Fruit fly (Drosophila melanogaster) whole organism, embryonic: ENCODE measurements around the gene Mf.

Experiments used
- CG15269 ChIP-seq: fragments of 200-800 bp; sonication (Bioruptor generic); optimal IDR thresholded peaks from 2 replicates; lab custom pipeline; 2018; ENCODE audit warnings: missing biosample characterization, mild to moderate bottlenecking, missing genetic modification characterization, moderate library complexity
- CG1603 ChIP-seq: fragments of 200-800 bp; sonication (Bioruptor generic); optimal IDR thresholded peaks from 2 replicates; lab custom pipeline; 2019; ENCODE audit warnings: missing biosample characterization, mild to moderate bottlenecking, missing genetic modification characterization, moderate library complexity
- CG16813 ChIP-seq: fragments of 200-800 bp; sonication (Bioruptor generic); IDR thresholded peaks from 3 replicates; pipeline ENCODE4 v1.3.6; 2022; ENCODE audit warnings: missing biosample characterization, missing genetic modification characterization; ENCODE audit not compliant: partially characterized antibody
- CG17802 ChIP-seq: fragments of 200-800 bp; sonication (Bioruptor generic); optimal IDR thresholded peaks from 2 replicates; lab custom pipeline; 2018; ENCODE audit warnings: missing biosample characterization, mild to moderate bottlenecking, missing genetic modification characterization, moderate library complexity
- CG31365 ChIP-seq: fragments of 200-800 bp; sonication (Bioruptor generic); optimal IDR thresholded peaks from 2 replicates; lab custom pipeline; 2018; ENCODE audit warnings: missing biosample characterization, mild to moderate bottlenecking, missing genetic modification characterization
- CG31441 ChIP-seq: fragments of 200-800 bp; sonication (Bioruptor generic); IDR thresholded peaks from 2 replicates; pipeline ENCODE4 v1.3.6; 2022; ENCODE audit warnings: missing biosample characterization, missing genetic modification characterization
- CG6175 ChIP-seq: fragments of 200-800 bp; sonication (Bioruptor generic); IDR thresholded peaks from 3 replicates; pipeline ENCODE4 v1.3.6; 2022; ENCODE audit warnings: missing biosample characterization, missing genetic modification characterization
- CG7928 ChIP-seq: fragments of 200-800 bp; sonication (Bioruptor generic); optimal IDR thresholded peaks from 2 replicates; lab custom pipeline; 2017; ENCODE audit warnings: missing biosample characterization, mild to moderate bottlenecking, missing genetic modification characterization
- CG7987 ChIP-seq: fragments of 200-800 bp; sonication (Bioruptor generic); optimal IDR thresholded peaks from 2 replicates; lab custom pipeline; 2018; ENCODE audit warnings: missing biosample characterization, mild to moderate bottlenecking, missing genetic modification characterization, moderate library complexity
- CG8089 ChIP-seq: fragments of 200-800 bp; sonication (Bioruptor generic); optimal IDR thresholded peaks from 3 replicates; lab custom pipeline; 2016; ENCODE audit warnings: missing biosample characterization, missing genetic modification characterization
- Deaf1 ChIP-seq: fragments of 200-800 bp; optimal IDR thresholded peaks from 3 replicates; lab custom pipeline; 2019; ENCODE audit warnings: missing biosample characterization, mild to moderate bottlenecking, missing genetic modification characterization, moderate library complexity
- Dek ChIP-seq: fragments of 200-800 bp; sonication (Bioruptor generic); optimal IDR thresholded peaks from 3 replicates; lab custom pipeline; 2019; ENCODE audit warnings: missing biosample characterization, mild to moderate bottlenecking, missing genetic modification characterization, moderate library complexity
- Dp ChIP-seq: fragments of 200-800 bp; sonication (Bioruptor generic); optimal IDR thresholded peaks from 2 replicates; lab custom pipeline; 2018; ENCODE audit warnings: missing biosample characterization, mild to moderate bottlenecking, missing genetic modification characterization, moderate library complexity
- HHEX ChIP-seq: fragments of 200-800 bp; sonication (Bioruptor generic); optimal IDR thresholded peaks from 3 replicates; lab custom pipeline; 2017; ENCODE audit warnings: missing biosample characterization, mild to moderate bottlenecking, missing genetic modification characterization, missing genetic modification reagents
- HLH3B ChIP-seq: fragments of 200-800 bp; sonication (Bioruptor generic); IDR thresholded peaks from 2 replicates; pipeline ENCODE4 v1.3.6; 2022; ENCODE audit warnings: missing biosample characterization, missing genetic modification characterization
- HLHmδ ChIP-seq: fragments of 200-800 bp; sonication (Bioruptor generic); optimal IDR thresholded peaks from 2 replicates; lab custom pipeline; 2018; ENCODE audit warnings: missing biosample characterization, mild to moderate bottlenecking, missing genetic modification characterization, moderate library complexity
- Hr78 ChIP-seq, 2 experiments: fragments of 200-800 bp in 1 of 2; fragments of >200 bp in 1 of 2; sonication (Bioruptor generic) in 1 of 2; optimal IDR thresholded peaks; 2 replicates each; lab custom pipeline; 2017 to 2019; ENCODE audit warnings: missing biosample characterization in 2 of 2, missing genetic modification characterization in 2 of 2, mild to moderate bottlenecking in 1 of 2, moderate library complexity in 1 of 2
- Meics ChIP-seq: fragments of 200-800 bp; sonication (Bioruptor generic); optimal IDR thresholded peaks from 2 replicates; lab custom pipeline; 2017; ENCODE audit warnings: missing biosample characterization, mild to moderate bottlenecking, missing genetic modification characterization
- Mrtf ChIP-seq: fragments of 200-800 bp; sonication (Bioruptor generic); IDR thresholded peaks from 3 replicates; pipeline ENCODE4 v1.3.6; 2022; ENCODE audit warnings: missing biosample characterization, missing genetic modification characterization
- NfI ChIP-seq: fragments of 200-800 bp; sonication (Bioruptor generic); optimal IDR thresholded peaks from 3 replicates; lab custom pipeline; 2018; ENCODE audit warnings: missing biosample characterization, mild to moderate bottlenecking, missing genetic modification characterization, moderate library complexity
- Opbp ChIP-seq: fragments of 200-800 bp; sonication (Bioruptor generic); IDR thresholded peaks from 3 replicates; pipeline ENCODE4 v1.3.6; 2022; ENCODE audit warnings: missing biosample characterization, missing genetic modification characterization; ENCODE audit not compliant: partially characterized antibody
- Pdp1 ChIP-seq, 2 experiments: fragments of 200-800 bp; sonication (Bioruptor generic); optimal IDR thresholded peaks; 3 replicates each; lab custom pipeline; 2016; ENCODE audit warnings: missing biosample characterization in 2 of 2, missing genetic modification characterization in 2 of 2, mild to moderate bottlenecking in 1 of 2, moderate library complexity in 1 of 2
- Ravus ChIP-seq: fragments of 200-800 bp; sonication (Bioruptor generic); IDR thresholded peaks from 2 replicates; pipeline ENCODE4 v1.3.6; 2022; ENCODE audit warnings: missing biosample characterization, missing genetic modification characterization
- Sry-β ChIP-seq: fragments of 200-800 bp; sonication (Bioruptor generic); optimal IDR thresholded peaks from 2 replicates; lab custom pipeline; 2018; ENCODE audit warnings: missing biosample characterization, mild to moderate bottlenecking, missing genetic modification characterization, moderate library complexity
- Tbp ChIP-seq: fragments of >200 bp; optimal IDR thresholded peaks from 2 replicates; lab custom pipeline; 2018; ENCODE audit warnings: missing biosample characterization, missing genetic modification characterization
- Vsx1 ChIP-seq: fragments of 200-800 bp; sonication (Bioruptor generic); optimal IDR thresholded peaks from 2 replicates; lab custom pipeline; 2017; ENCODE audit warnings: missing biosample characterization, mild to moderate bottlenecking, missing genetic modification characterization, missing genetic modification reagents
- ara ChIP-seq: fragments of 200-800 bp; sonication (Bioruptor generic); IDR thresholded peaks from 2 replicates; pipeline ENCODE4 v1.3.6; 2022; ENCODE audit warnings: missing biosample characterization, missing genetic modification characterization
- chm ChIP-seq: fragments of 200-800 bp; sonication (Bioruptor generic); IDR thresholded peaks from 2 replicates; pipeline ENCODE4 v1.3.6; 2022; ENCODE audit warnings: missing biosample characterization, missing genetic modification characterization
- crc ChIP-seq: fragments of 200-800 bp; sonication (Bioruptor generic); optimal IDR thresholded peaks from 2 replicates; lab custom pipeline; 2016; ENCODE audit warnings: missing biosample characterization, missing genetic modification characterization
- crol ChIP-seq: fragments of 200-800 bp; sonication (Bioruptor generic); IDR thresholded peaks from 2 replicates; pipeline ENCODE4 v1.3.6; 2022; ENCODE audit warnings: missing biosample characterization, missing genetic modification characterization
- gcm ChIP-seq: fragments of 200-800 bp; sonication (Bioruptor generic); optimal IDR thresholded peaks from 2 replicates; lab custom pipeline; 2019; ENCODE audit warnings: missing biosample characterization, mild to moderate bottlenecking, missing genetic modification characterization, moderate library complexity
- grn ChIP-seq: fragments of 200-800 bp; sonication (Bioruptor generic); optimal IDR thresholded peaks from 3 replicates; lab custom pipeline; 2017; ENCODE audit warnings: missing biosample characterization, missing genetic modification characterization
- her ChIP-seq: fragments of 200-800 bp; sonication (Bioruptor generic); optimal IDR thresholded peaks from 2 replicates; lab custom pipeline; 2016; ENCODE audit warnings: missing biosample characterization, missing genetic modification characterization
- ken ChIP-seq: fragments of 200-800 bp; sonication (Bioruptor generic); IDR thresholded peaks from 3 replicates; pipeline ENCODE4 v1.3.6; 2022; ENCODE audit warnings: missing biosample characterization, missing genetic modification characterization
- kni ChIP-seq: fragments of 200-800 bp; sonication (Bioruptor generic); optimal IDR thresholded peaks from 3 replicates; lab custom pipeline; 2017; ENCODE audit warnings: mild to moderate bottlenecking, missing biosample characterization, missing genetic modification reagents, missing genetic modification characterization
- lilli ChIP-seq: fragments of 200-800 bp; sonication (Bioruptor generic); optimal IDR thresholded peaks from 3 replicates; lab custom pipeline; 2016; ENCODE audit warnings: missing biosample characterization, missing genetic modification characterization
- mam ChIP-seq: fragments of 200-800 bp; sonication (Bioruptor generic); optimal IDR thresholded peaks from 3 replicates; lab custom pipeline; 2016; ENCODE audit warnings: missing biosample characterization, missing genetic modification characterization
- pan ChIP-seq, 4 experiments: fragments of >200 bp in 3 of 4; fragments of 200-800 bp in 1 of 4; sonication (Bioruptor generic) in 1 of 4; optimal IDR thresholded peaks in 3 of 4; IDR thresholded peaks in 1 of 4; 2 replicates each; pipeline versions ENCODE4 v1.3.6 to Lab custom; 2017 to 2022; ENCODE audit warnings: missing biosample characterization in 2 of 4, missing genetic modification characterization in 2 of 4, mixed read lengths in 1 of 4
- pnt ChIP-seq: fragments of 200-800 bp; sonication (Bioruptor generic); optimal IDR thresholded peaks from 3 replicates; lab custom pipeline; 2016; ENCODE audit warnings: missing biosample characterization, missing genetic modification characterization
- prd ChIP-seq, 3 experiments: fragments of >200 bp in 2 of 3; fragments of 200-800 bp in 1 of 3; sonication (Bioruptor generic) in 1 of 3; optimal IDR thresholded peaks in 2 of 3; IDR thresholded peaks in 1 of 3; 2 replicates in 2 of 3; 3 replicates in 1 of 3; pipeline versions ENCODE4 v1.3.6 to Lab custom; 2017 to 2022; ENCODE audit warnings: missing biosample characterization in 1 of 3, missing genetic modification characterization in 1 of 3
- pum ChIP-seq: fragments of 200-800 bp; sonication (Bioruptor generic); optimal IDR thresholded peaks from 2 replicates; lab custom pipeline; 2016; ENCODE audit warnings: missing biosample characterization, missing genetic modification characterization
- sc ChIP-seq, 3 experiments: fragments of >200 bp in 2 of 3; fragments of 200-800 bp in 1 of 3; sonication (Bioruptor generic) in 1 of 3; optimal IDR thresholded peaks; 2 replicates in 2 of 3; 3 replicates in 1 of 3; lab custom pipeline; 2017; ENCODE audit warnings: mild to moderate bottlenecking in 1 of 3, missing biosample characterization in 1 of 3, missing genetic modification characterization in 1 of 3, missing genetic modification reagents in 1 of 3
- sens ChIP-seq: fragments of 200-800 bp; sonication (Bioruptor generic); peaks from one replicate; lab custom pipeline; 2016; ENCODE audit warnings: missing biosample characterization, missing genetic modification characterization
- shn ChIP-seq: fragments of 200-800 bp; sonication (Bioruptor generic); optimal IDR thresholded peaks from 3 replicates; lab custom pipeline; 2016; ENCODE audit warnings: missing biosample characterization, missing genetic modification characterization
- sima ChIP-seq: fragments of 200-800 bp; sonication (Bioruptor generic); optimal IDR thresholded peaks from 2 replicates; lab custom pipeline; 2016; ENCODE audit warnings: missing biosample characterization, missing genetic modification characterization
- toy ChIP-seq: fragments of 200-800 bp; sonication (Bioruptor generic); IDR thresholded peaks from 2 replicates; pipeline ENCODE4 v1.3.6; 2022; ENCODE audit warnings: missing biosample characterization, missing genetic modification characterization
- tup ChIP-seq: fragments of 200-800 bp; sonication (Bioruptor generic); optimal IDR thresholded peaks from 2 replicates; lab custom pipeline; 2016; ENCODE audit warnings: missing biosample characterization, mild to moderate bottlenecking, missing genetic modification characterization, moderate library complexity
- zen ChIP-seq: fragments of 200-800 bp; sonication (Bioruptor generic); optimal IDR thresholded peaks from 3 replicates; lab custom pipeline; 2018; ENCODE audit warnings: missing biosample characterization, mild to moderate bottlenecking, missing genetic modification characterization, moderate library complexity

The Mf gene

dm6 chr3R:15198052-15198793, 16.9 kb upstream of the Mf start (continued):
- no peak for TF ChIP-seq Tbp (GFP tag; lab: Kevin White, UChicago)
- no peak for TF ChIP-seq HHEX (GFP tag; lab: Kevin White, UChicago)
- no peak for TF ChIP-seq toy (GFP tag; lab: Robert Waterston, UW)
- TF ChIP-seq CG31365, result no peak
- TF ChIP-seq Hr78 (GFP tag; optimal IDR thresholded peaks at IDR 0.05; lab: Kevin White, UChicago), result peak in 1 of 2 experiments; percentile 17
- TF ChIP-seq Dek, result no peak
- no peak for TF ChIP-seq pum (GFP tag; lab: Kevin White, UChicago)
- no peak for TF ChIP-seq sc (optimal IDR thresholded peaks at IDR 0.05; lab: Kevin White, UChicago)
- no peak for TF ChIP-seq sc (GFP tag; optimal IDR thresholded peaks at IDR 0.05; lab: Kevin White, UChicago)
- TF ChIP-seq HLH3B (GFP tag; lab: Robert Waterston, UW), result no peak
- no peak for TF ChIP-seq CG8089 (GFP tag; lab: Kevin White, UChicago)
- peak; percentile 64; the same call in 1 of the 2 replicates for TF ChIP-seq crol (GFP tag; lab: Robert Waterston, UW)
- TF ChIP-seq prd (optimal IDR thresholded peaks at IDR 0.05; lab: Kevin White, UChicago), result no peak
- TF ChIP-seq prd (GFP tag; IDR thresholded peaks at IDR 0.05; lab: Robert Waterston, UW), result no peak
- TF ChIP-seq Vsx1 (GFP tag; lab: Kevin White, UChicago), result peak; percentile 30
- TF ChIP-seq crc, result no peak
- no peak for TF ChIP-seq chm (GFP tag; lab: Robert Waterston, UW)
- no peak for TF ChIP-seq HLHmδ (GFP tag; lab: Kevin White, UChicago)
- no peak for TF ChIP-seq CG16813 (GFP tag; lab: Robert Waterston, UW)
- no peak for TF ChIP-seq pan (optimal IDR thresholded peaks at IDR 0.05; lab: Kevin White, UChicago)
- no peak for TF ChIP-seq pan (GFP tag; optimal IDR thresholded peaks at IDR 0.05 in 1 of 2, IDR thresholded peaks at IDR 0.05 in 1 of 2)
- TF ChIP-seq lilli (GFP tag; lab: Kevin White, UChicago), result no peak
- TF ChIP-seq CG1603 (tag; lab: Kevin White, UChicago), result no peak
- peak; percentile 80 for TF ChIP-seq Deaf1
- no peak for TF ChIP-seq ara (GFP tag; lab: Robert Waterston, UW)
- peak; percentile 37 for TF ChIP-seq grn (GFP tag; lab: Kevin White, UChicago)
- TF ChIP-seq Sry-β (GFP tag; lab: Kevin White, UChicago), result no peak
- TF ChIP-seq ken, result no peak
- no peak for TF ChIP-seq pnt (GFP tag; lab: Kevin White, UChicago)
- TF ChIP-seq sens (GFP tag; lab: Kevin White, UChicago), result no peak
- no peak for TF ChIP-seq NfI (GFP tag; lab: Kevin White, UChicago)
- no peak for TF ChIP-seq Meics
- TF ChIP-seq CG7987 (GFP tag; lab: Kevin White, UChicago), result peak; percentile 7
- no peak for TF ChIP-seq her (GFP tag; lab: Kevin White, UChicago)
- TF ChIP-seq CG15269, result no peak
- TF ChIP-seq mam, result no peak
- no peak for TF ChIP-seq tup (GFP tag; lab: Kevin White, UChicago)
- TF ChIP-seq Mrtf (GFP tag; lab: Robert Waterston, UW), result no peak
- no peak for TF ChIP-seq CG7928
- TF ChIP-seq sima, result no peak
- TF ChIP-seq kni (GFP tag; lab: Kevin White, UChicago), result no peak
- TF ChIP-seq Dp, result no peak
- no peak for TF ChIP-seq gcm (GFP tag; lab: Kevin White, UChicago)
- TF ChIP-seq zen (tag; lab: Kevin White, UChicago), result no peak
- no peak for TF ChIP-seq shn (GFP tag; lab: Kevin White, UChicago)
- no peak for TF ChIP-seq Opbp
- TF ChIP-seq CG6175 (GFP tag; lab: Robert Waterston, UW), result 0 out of 3 replicates have a peak, but pooled peaks have one; percentile 27
- TF ChIP-seq Ravus, result no peak
- no peak for TF ChIP-seq CG17802 (tag; lab: Kevin White, UChicago)
- TF ChIP-seq CG31441, result no peak
- TF ChIP-seq Pdp1 (GFP tag; optimal IDR thresholded peaks at IDR 0.05; lab: Kevin White, UChicago), result peak in 1 of 2 experiments; percentile 42
